Fruit fly (Drosophila melanogaster): ENCODE data around the gene CG9692.

The CG9692 gene

DNA sequence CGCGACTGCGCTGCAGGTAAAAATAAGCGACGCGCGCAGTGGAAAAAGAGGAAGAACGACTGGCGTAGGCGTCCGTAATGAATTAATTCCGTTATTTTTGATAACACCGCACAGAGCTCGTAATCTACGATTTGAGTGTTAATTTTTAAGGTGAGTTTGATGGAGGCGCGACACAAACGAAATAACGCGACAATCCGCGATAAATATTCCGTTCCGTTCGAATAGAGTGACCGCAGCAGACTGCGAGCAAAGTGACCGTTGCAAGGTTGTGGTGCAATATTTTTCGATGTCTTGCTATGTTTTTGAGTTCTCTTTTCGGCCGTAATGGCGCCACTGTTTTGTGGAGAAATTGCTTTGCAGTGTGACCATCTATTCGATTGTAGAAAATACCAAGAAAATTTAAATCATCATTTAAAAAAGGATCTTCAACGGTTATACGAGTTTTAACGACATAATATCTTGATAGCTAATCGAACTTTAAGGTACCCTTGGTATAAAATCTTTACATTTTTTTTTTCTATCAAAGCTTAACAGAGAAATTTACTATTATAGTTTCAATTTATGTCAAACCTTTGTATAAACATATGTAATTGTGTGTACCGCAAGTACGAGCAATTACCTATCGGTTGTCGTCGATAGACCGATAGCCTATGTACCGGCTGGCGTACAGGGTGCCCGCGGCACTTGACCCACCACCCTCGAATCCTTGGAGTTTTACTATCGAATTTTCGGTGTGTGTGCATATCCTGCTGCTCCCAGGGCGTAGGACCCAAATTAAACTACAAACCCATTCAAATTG lies 6.9 kb downstream of the CG9692 start, which contains the start of the genes CG43954, Lasp and Dab (continued):
- TF ChIP-seq CG1621 (tag; optimal IDR thresholded peaks at IDR 0.05) (peak; percentile 22), CG15336 (GFP tag; IDR thresholded peaks at IDR 0.05) (peak; percentile 51; the same call in 1 of the 2 replicates), fkh (GFP tag; optimal IDR thresholded peaks at IDR 0.05) (no peak), CG10631 (GFP tag; optimal IDR thresholded peaks at IDR 0.05) (no peak), eg (GFP tag; IDR thresholded peaks at IDR 0.05) (peak; percentile 50; the same call in 2 of the 3 replicates), CG6792 (GFP tag; optimal IDR thresholded peaks at IDR 0.05) (no peak), CG11762 (GFP tag; optimal IDR thresholded peaks at IDR 0.05; ENCODE audit: insufficient read depth) (no peak), CG10669 (GFP tag; optimal IDR thresholded peaks at IDR 0.05) (no peak), Sox14 (GFP tag; optimal IDR thresholded peaks at IDR 0.05) (peak; percentile 29), pdm3 (GFP tag; optimal IDR thresholded peaks at IDR 0.05) (no peak), CG11902 (GFP tag; optimal IDR thresholded peaks at IDR 0.05) (no peak), CG4318 (GFP tag; optimal IDR thresholded peaks at IDR 0.05) (no peak), net (GFP tag; optimal IDR thresholded peaks at IDR 0.05) (peak; percentile 32), CG11294 (GFP tag; IDR thresholded peaks at IDR 0.05) (no peak), CG6276 (GFP tag; optimal IDR thresholded peaks at IDR 0.05) (peak; percentile 11), cyc (GFP tag; optimal IDR thresholded peaks at IDR 0.05) (no peak), vri (GFP tag; optimal IDR thresholded peaks at IDR 0.05) (peak; percentile 50), Smox (GFP tag; optimal IDR thresholded peaks at IDR 0.05) (no peak), spab (GFP tag; optimal IDR thresholded peaks at IDR 0.05) (no peak), Lpt (GFP tag; optimal IDR thresholded peaks at IDR 0.05) (no peak), dac (GFP tag; optimal IDR thresholded peaks at IDR 0.05) (no peak), CG32006 (GFP tag; optimal IDR thresholded peaks at IDR 0.05) (no peak), Eip75B (GFP tag; optimal IDR thresholded peaks at IDR 0.05) (peak; percentile 17), Hr38 (GFP tag; optimal IDR thresholded peaks at IDR 0.05) (no peak)

DNA sequence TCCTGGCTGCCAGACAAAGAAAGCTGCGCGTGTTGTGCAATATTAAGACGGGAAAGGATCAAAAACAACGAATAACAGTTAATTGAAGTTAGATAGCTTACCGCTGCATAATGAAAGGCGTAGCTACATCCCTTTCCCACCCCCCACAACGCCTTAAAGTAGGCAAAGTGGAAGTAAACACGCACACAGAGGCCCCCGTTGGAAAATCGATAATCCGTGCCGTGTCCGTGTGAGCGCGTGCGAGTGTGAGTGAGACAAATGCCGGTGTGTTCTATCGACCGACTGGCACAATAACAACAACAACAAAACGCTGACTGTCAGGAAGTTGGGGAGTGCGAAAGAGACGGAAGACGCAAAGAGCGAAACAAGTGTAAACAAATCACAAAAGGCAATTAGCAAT lies 7.6 kb downstream of the CG9692 start:
- TF ChIP-seq fd59A (GFP tag; optimal IDR thresholded peaks at IDR 0.05) = no peak
- TF ChIP-seq CG34406 (GFP tag; optimal IDR thresholded peaks at IDR 0.05) = no peak
- TF ChIP-seq CG15336 (GFP tag; IDR thresholded peaks at IDR 0.05) = no peak; the same call in 1 of the 2 replicates
- TF ChIP-seq CG10631 (GFP tag; optimal IDR thresholded peaks at IDR 0.05) = no peak
- TF ChIP-seq dsx (GFP tag; optimal IDR thresholded peaks at IDR 0.05; ENCODE audit: poor library complexity, severe bottlenecking) = no peak
- no peak for TF ChIP-seq fkh (GFP tag; optimal IDR thresholded peaks at IDR 0.05)
- TF ChIP-seq CG6792 (GFP tag; optimal IDR thresholded peaks at IDR 0.05) = no peak
- TF ChIP-seq lz (GFP tag; optimal IDR thresholded peaks at IDR 0.05) = no peak
- no peak for TF ChIP-seq CG7368 (GFP tag; optimal IDR thresholded peaks at IDR 0.05)
- TF ChIP-seq Eip78C (GFP tag) = no peak
- no peak for TF ChIP-seq svp (GFP tag)
- TF ChIP-seq dac (GFP tag; optimal IDR thresholded peaks at IDR 0.05) = no peak
- TF ChIP-seq Blimp-1 (GFP tag; optimal IDR thresholded peaks at IDR 0.05) = no peak

- TF ChIP-seq Sox14 (GFP tag; optimal IDR thresholded peaks at IDR 0.05) = no peak
- TF ChIP-seq CG6854 (GFP tag; optimal IDR thresholded peaks at IDR 0.05) = no peak
- TF ChIP-seq CG7368 (GFP tag; optimal IDR thresholded peaks at IDR 0.05) = no peak
- TF ChIP-seq Hr4 (GFP tag; optimal IDR thresholded peaks at IDR 0.05) = no peak
- no peak for TF ChIP-seq Blimp-1 (GFP tag; optimal IDR thresholded peaks at IDR 0.05)
- TF ChIP-seq cyc (GFP tag; optimal IDR thresholded peaks at IDR 0.05) = no peak
- TF ChIP-seq Eip75B (GFP tag; optimal IDR thresholded peaks at IDR 0.05) = no peak
- no peak for TF ChIP-seq fd59A (GFP tag; optimal IDR thresholded peaks at IDR 0.05)
- no peak for TF ChIP-seq CG32006 (GFP tag; optimal IDR thresholded peaks at IDR 0.05)
- TF ChIP-seq CG8119 (GFP tag; IDR thresholded peaks at IDR 0.05) = no peak
- no peak for TF ChIP-seq eg (GFP tag; IDR thresholded peaks at IDR 0.05)
Measured at dm6 chr3L:16713446-16714192, 8.8 kb downstream of the CG9692 start.

Data from whole organism, prepupa.